Fruit fly (Drosophila melanogaster) whole organism, embryonic: Measurements from ENCODE around the gene SsRbeta.
A peak's percentile ranks its signal among the peaks of the same experiment; 100 is the strongest.

Source experiments
- Adf1 ChIP-seq: fragments of 200-800 bp; sonication (Bioruptor generic); IDR thresholded peaks from 2 replicates; pipeline ENCODE4 v1.3.6; 2022; ENCODE audit warnings: missing biosample characterization, missing genetic modification characterization
- CG10366 ChIP-seq: fragments of 200-800 bp; sonication (Bioruptor generic); IDR thresholded peaks from 2 replicates; pipeline ENCODE4 v1.3.6; 2022; ENCODE audit warnings: missing biosample characterization, missing genetic modification characterization
- CG10565 ChIP-seq: fragments of 200-800 bp; sonication (Bioruptor generic); optimal IDR thresholded peaks from 3 replicates; lab custom pipeline; 2016; ENCODE audit warnings: missing biosample characterization, mild to moderate bottlenecking, missing genetic modification characterization
- CG12299 ChIP-seq: fragments of 200-800 bp; sonication (Bioruptor generic); optimal IDR thresholded peaks from 2 replicates; lab custom pipeline; 2018; ENCODE audit warnings: missing biosample characterization, mild to moderate bottlenecking, missing genetic modification characterization
- CG13424 ChIP-seq: fragments of 200-800 bp; sonication (Bioruptor generic); optimal IDR thresholded peaks from 2 replicates; lab custom pipeline; 2019; ENCODE audit warnings: missing biosample characterization, mild to moderate bottlenecking, missing genetic modification characterization, moderate library complexity
- CG13624 ChIP-seq: fragments of 200-800 bp; sonication (Bioruptor generic); optimal IDR thresholded peaks from 2 replicates; lab custom pipeline; 2016; ENCODE audit warnings: missing biosample characterization, missing genetic modification characterization
- CG14050 ChIP-seq: fragments of 200-800 bp; sonication (Bioruptor generic); IDR thresholded peaks from 3 replicates; pipeline ENCODE4 v1.3.6; 2022; ENCODE audit warnings: missing biosample characterization, missing genetic modification characterization
- CG14441 ChIP-seq: fragments of 200-800 bp; sonication (Bioruptor generic); IDR thresholded peaks from 2 replicates; pipeline ENCODE4 v1.3.6; 2022; ENCODE audit warnings: missing biosample characterization, missing genetic modification characterization
- CG14710 ChIP-seq: fragments of 200-800 bp; sonication (Bioruptor generic); optimal IDR thresholded peaks from 3 replicates; lab custom pipeline; 2019; ENCODE audit warnings: missing biosample characterization, mild to moderate bottlenecking, missing genetic modification characterization, moderate library complexity
- CG14965 ChIP-seq: fragments of 200-800 bp; sonication (Bioruptor generic); optimal IDR thresholded peaks from 2 replicates; lab custom pipeline; 2016; ENCODE audit warnings: missing biosample characterization, missing genetic modification characterization, borderline replicate concordance
- CG17186 ChIP-seq: fragments of 200-800 bp; sonication (Bioruptor generic); optimal IDR thresholded peaks from 3 replicates; lab custom pipeline; 2017; ENCODE audit warnings: missing biosample characterization, missing genetic modification reagents, missing genetic modification characterization
- CG17385 ChIP-seq: fragments of 200-800 bp; sonication (Bioruptor generic); optimal IDR thresholded peaks from 3 replicates; lab custom pipeline; 2018; ENCODE audit warnings: missing biosample characterization, mild to moderate bottlenecking, missing genetic modification characterization
- CG18262 ChIP-seq: fragments of 200-800 bp; optimal IDR thresholded peaks from 3 replicates; lab custom pipeline; 2019; ENCODE audit warnings: missing biosample characterization, mild to moderate bottlenecking, missing genetic modification characterization, moderate library complexity
- CG2116 ChIP-seq: fragments of 200-800 bp; sonication (Bioruptor generic); optimal IDR thresholded peaks from 3 replicates; lab custom pipeline; 2018; ENCODE audit warnings: missing biosample characterization, mild to moderate bottlenecking, missing genetic modification characterization
- CG2202 ChIP-seq: fragments of 200-800 bp; sonication (Bioruptor generic); optimal IDR thresholded peaks from 2 replicates; lab custom pipeline; 2018; ENCODE audit warnings: missing biosample characterization, mild to moderate bottlenecking, missing genetic modification characterization
- CG30431 ChIP-seq: fragments of 200-800 bp; sonication (Bioruptor generic); optimal IDR thresholded peaks from 2 replicates; lab custom pipeline; 2017; ENCODE audit warnings: missing biosample characterization, missing genetic modification characterization
- CG31224 ChIP-seq: fragments of 200-800 bp; sonication (Bioruptor generic); IDR thresholded peaks from 2 replicates; pipeline ENCODE4 v1.3.6; 2022; ENCODE audit warnings: missing biosample characterization, missing genetic modification characterization
- CG31441 ChIP-seq: fragments of 200-800 bp; sonication (Bioruptor generic); IDR thresholded peaks from 2 replicates; pipeline ENCODE4 v1.3.6; 2022; ENCODE audit warnings: missing biosample characterization, missing genetic modification characterization
- CG32772 ChIP-seq: fragments of 200-800 bp; sonication (Bioruptor generic); IDR thresholded peaks from 2 replicates; pipeline ENCODE4 v1.3.6; 2022; ENCODE audit warnings: missing biosample characterization, missing genetic modification characterization
- CG4404 ChIP-seq: fragments of 200-800 bp; sonication (Bioruptor generic); IDR thresholded peaks from 2 replicates; pipeline ENCODE4 v1.3.6; 2022; ENCODE audit warnings: missing biosample characterization, missing genetic modification characterization
- CG6254 ChIP-seq: fragments of 200-800 bp; sonication (Bioruptor generic); optimal IDR thresholded peaks from 3 replicates; lab custom pipeline; 2017; ENCODE audit warnings: mild to moderate bottlenecking, missing biosample characterization, missing genetic modification reagents, missing genetic modification characterization
- CG7928 ChIP-seq: fragments of 200-800 bp; sonication (Bioruptor generic); optimal IDR thresholded peaks from 2 replicates; lab custom pipeline; 2017; ENCODE audit warnings: missing biosample characterization, mild to moderate bottlenecking, missing genetic modification characterization
- CG8388 ChIP-seq: fragments of 200-800 bp; sonication (Bioruptor generic); optimal IDR thresholded peaks from 2 replicates; lab custom pipeline; 2019; ENCODE audit warnings: missing biosample characterization, mild to moderate bottlenecking, missing genetic modification characterization, moderate library complexity
- CG8478 ChIP-seq: fragments of >200 bp; optimal IDR thresholded peaks from 2 replicates; lab custom pipeline; 2018
- CG9437 ChIP-seq: fragments of 200-800 bp; sonication (Bioruptor generic); optimal IDR thresholded peaks from 2 replicates; lab custom pipeline; 2018; ENCODE audit warnings: missing biosample characterization, mild to moderate bottlenecking, missing genetic modification characterization
- Dll ChIP-seq: fragments of 200-800 bp; sonication (Bioruptor generic); IDR thresholded peaks from 4 replicates; pipeline ENCODE4 v1.3.6; 2022; ENCODE audit warnings: missing biosample characterization, missing genetic modification characterization; ENCODE audit not compliant: partially characterized antibody
- Fer3 ChIP-seq: fragments of 200-800 bp; sonication (Bioruptor generic); optimal IDR thresholded peaks from 2 replicates; lab custom pipeline; 2018; ENCODE audit warnings: missing biosample characterization, mild to moderate bottlenecking, missing genetic modification characterization, moderate library complexity
- Lim3 ChIP-seq: fragments of 200-800 bp; sonication (Bioruptor generic); IDR thresholded peaks from 2 replicates; pipeline ENCODE4 v1.3.6; 2022; ENCODE audit warnings: missing biosample characterization, missing genetic modification characterization
- MBD-R2 ChIP-seq: fragments of 200-800 bp; sonication (Bioruptor generic); IDR thresholded peaks from 2 replicates; pipeline ENCODE4 v1.3.6; 2022; ENCODE audit warnings: missing biosample characterization, missing genetic modification characterization
- Myb ChIP-seq: fragments of 200-800 bp; sonication (Bioruptor generic); optimal IDR thresholded peaks from 2 replicates; lab custom pipeline; 2016; ENCODE audit warnings: missing biosample characterization, missing genetic modification characterization
- Nf-YB ChIP-seq: fragments of 200-800 bp; sonication (Bioruptor generic); optimal IDR thresholded peaks from 3 replicates; lab custom pipeline; 2019; ENCODE audit warnings: missing biosample characterization, mild to moderate bottlenecking, missing genetic modification characterization, moderate library complexity
- Optix ChIP-seq: fragments of 200-800 bp; sonication (Bioruptor generic); IDR thresholded peaks from 3 replicates; pipeline ENCODE4 v1.3.6; 2022; ENCODE audit warnings: missing biosample characterization, missing genetic modification characterization
- Xbp1 ChIP-seq: fragments of 200-800 bp; sonication (Bioruptor generic); optimal IDR thresholded peaks from 3 replicates; lab custom pipeline; 2016; ENCODE audit warnings: missing biosample characterization, mild to moderate bottlenecking, missing genetic modification characterization
- al ChIP-seq: fragments of 200-800 bp; sonication (Bioruptor generic); IDR thresholded peaks from 2 replicates; pipeline ENCODE4 v1.3.6; 2022; ENCODE audit warnings: missing biosample characterization, missing genetic modification characterization
- cas ChIP-seq: fragments of 200-800 bp; sonication (Bioruptor generic); IDR thresholded peaks from 2 replicates; pipeline ENCODE4 v1.3.6; 2022; ENCODE audit warnings: missing biosample characterization, missing genetic modification characterization
- chif ChIP-seq, 2 experiments: fragments of 200-800 bp; sonication (Bioruptor generic); optimal IDR thresholded peaks; 3 replicates each; lab custom pipeline; 2016; ENCODE audit warnings: missing biosample characterization in 2 of 2, missing genetic modification characterization in 2 of 2
- crol ChIP-seq: fragments of 200-800 bp; sonication (Bioruptor generic); IDR thresholded peaks from 2 replicates; pipeline ENCODE4 v1.3.6; 2022; ENCODE audit warnings: missing biosample characterization, missing genetic modification characterization
- dm ChIP-seq: fragments of 200-800 bp; sonication (Bioruptor generic); optimal IDR thresholded peaks from 3 replicates; lab custom pipeline; 2016; ENCODE audit warnings: missing biosample characterization, missing genetic modification characterization
- dmrt99B ChIP-seq: fragments of 200-800 bp; sonication (Bioruptor generic); optimal IDR thresholded peaks from 2 replicates; lab custom pipeline; 2018; ENCODE audit warnings: missing biosample characterization, mild to moderate bottlenecking, missing genetic modification characterization, moderate library complexity
- gem ChIP-seq: fragments of 200-800 bp; sonication (Bioruptor generic); optimal IDR thresholded peaks from 2 replicates; lab custom pipeline; 2019; ENCODE audit warnings: missing biosample characterization, mild to moderate bottlenecking, missing genetic modification characterization, moderate library complexity
- hkb ChIP-seq, 2 experiments: fragments of 200-800 bp in 1 of 2; fragments of >200 bp in 1 of 2; sonication (Bioruptor generic) in 1 of 2; IDR thresholded peaks in 1 of 2; optimal IDR thresholded peaks in 1 of 2; 2 replicates each; pipeline versions ENCODE4 v1.3.6 to Lab custom; 2017 to 2022; ENCODE audit warnings: missing biosample characterization in 1 of 2, missing genetic modification characterization in 1 of 2
- insv ChIP-seq, 2 experiments: fragments of 200-800 bp; sonication (Bioruptor generic); optimal IDR thresholded peaks; 3 replicates each; lab custom pipeline; 2016 to 2018; ENCODE audit warnings: missing biosample characterization in 2 of 2, missing genetic modification characterization in 2 of 2
- mirr ChIP-seq: fragments of 200-800 bp; sonication (Bioruptor generic); optimal IDR thresholded peaks from 3 replicates; lab custom pipeline; 2018; ENCODE audit warnings: missing biosample characterization, mild to moderate bottlenecking, missing genetic modification characterization
- sc ChIP-seq, 3 experiments: fragments of >200 bp in 2 of 3; fragments of 200-800 bp in 1 of 3; sonication (Bioruptor generic) in 1 of 3; optimal IDR thresholded peaks; 2 replicates in 2 of 3; 3 replicates in 1 of 3; lab custom pipeline; 2017; ENCODE audit warnings: mild to moderate bottlenecking in 1 of 3, missing biosample characterization in 1 of 3, missing genetic modification characterization in 1 of 3, missing genetic modification reagents in 1 of 3
- slp2 ChIP-seq: fragments of 200-800 bp; sonication (Bioruptor generic); optimal IDR thresholded peaks from 2 replicates; lab custom pipeline; 2016; ENCODE audit warnings: missing biosample characterization, missing genetic modification characterization
- so ChIP-seq: fragments of 200-800 bp; sonication (Bioruptor generic); IDR thresholded peaks from 3 replicates; pipeline ENCODE4 v1.3.6; 2022; ENCODE audit warnings: missing biosample characterization, missing genetic modification characterization
- stwl ChIP-seq: fragments of 200-800 bp; sonication (Bioruptor generic); optimal IDR thresholded peaks from 3 replicates; lab custom pipeline; 2018; ENCODE audit warnings: missing biosample characterization, mild to moderate bottlenecking, missing genetic modification characterization, moderate library complexity
- tio ChIP-seq: fragments of 200-800 bp; sonication (Bioruptor generic); optimal IDR thresholded peaks from 2 replicates; lab custom pipeline; 2017; ENCODE audit warnings: missing biosample characterization, missing genetic modification characterization, inconsistent platforms
- tna ChIP-seq: fragments of 200-800 bp; sonication (Bioruptor generic); IDR thresholded peaks from 2 replicates; pipeline ENCODE4 v1.3.6; 2022; ENCODE audit warnings: missing biosample characterization, missing genetic modification characterization; ENCODE audit not compliant: partially characterized antibody
- unpg ChIP-seq: fragments of 200-800 bp; sonication (Bioruptor generic); optimal IDR thresholded peaks from 3 replicates; lab custom pipeline; 2018; ENCODE audit warnings: missing biosample characterization, mild to moderate bottlenecking, missing genetic modification characterization, moderate library complexity

The SsRbeta gene

DNA sequence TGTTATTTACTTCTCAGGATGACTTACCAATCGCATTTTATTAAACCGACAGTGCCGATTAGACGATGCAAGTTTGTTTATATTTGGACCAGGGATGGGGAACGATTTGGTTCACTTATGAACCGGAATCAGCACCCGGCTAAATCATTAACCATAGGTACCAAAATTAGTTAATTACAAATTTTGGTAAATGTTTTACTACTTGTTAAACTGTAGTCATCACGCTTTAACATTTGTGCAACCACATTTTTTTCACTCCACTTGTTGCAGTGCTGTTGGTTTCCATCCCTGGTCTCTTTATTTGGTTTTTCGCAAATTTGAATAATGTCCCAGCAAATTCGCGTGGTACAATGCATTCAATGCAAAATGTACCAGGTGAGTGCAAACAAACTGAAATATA is 23.9 kb upstream of the SsRbeta start, which contains the start of the genes IntS9 and CG43295 (continued):
- TF ChIP-seq CG12299 (tag; lab: Kevin White, UChicago) (peak; percentile 39), CG14965 (no peak), al (GFP tag; lab: Robert Waterston, UW) (peak; percentile 80), tio (GFP tag; lab: Kevin White, UChicago) (peak; percentile 77), mirr (GFP tag; lab: Kevin White, UChicago) (no peak), slp2 (GFP tag; lab: Kevin White, UChicago) (peak; percentile 81), Myb (GFP tag; lab: Kevin White, UChicago) (peak; percentile 70), Fer3 (peak; percentile 74), CG10366 (GFP tag; lab: Robert Waterston, UW) (peak; percentile 79), CG2202 (tag; lab: Kevin White, UChicago) (peak; percentile 55), chif (GFP tag; optimal IDR thresholded peaks at IDR 0.05; lab: Kevin White, UChicago) (peak; percentile 79 to 85), CG17186 (peak; percentile 54), tna (GFP tag; lab: Robert Waterston, UW) (no peak), CG14050 (GFP tag; lab: Robert Waterston, UW) (peak; percentile 79), CG31224 (GFP tag; lab: Robert Waterston, UW) (peak; percentile 60), CG14710 (tag; lab: Kevin White, UChicago) (peak; percentile 83), Xbp1 (GFP tag; lab: Kevin White, UChicago) (peak; percentile 90), CG7928 (GFP tag; lab: Kevin White, UChicago) (peak; percentile 96), sc (optimal IDR thresholded peaks at IDR 0.05; lab: Kevin White, UChicago) (no peak), sc (GFP tag; optimal IDR thresholded peaks at IDR 0.05; lab: Kevin White, UChicago) (peak; percentile 55), Dll (GFP tag; lab: Robert Waterston, UW) (0 out of 4 replicates have a peak, but pooled peaks have one; percentile 25), CG9437 (GFP tag; lab: Kevin White, UChicago) (peak; percentile 42), so (GFP tag; lab: Robert Waterston, UW) (peak; percentile 69; the same call in 2 of the 3 replicates), dmrt99B (no peak), CG14441 (peak; percentile 89), Nf-YB (GFP tag; lab: Kevin White, UChicago) (no peak), CG8478 (lab: Kevin White, UChicago) (no peak), CG8388 (GFP tag; lab: Kevin White, UChicago) (peak; percentile 79), stwl (tag; lab: Kevin White, UChicago) (peak; percentile 56), Adf1 (no peak; the same call in 1 of the 2 replicates), insv (GFP tag; optimal IDR thresholded peaks at IDR 0.05; lab: Kevin White, UChicago) (no peak), CG17385 (GFP tag; lab: Kevin White, UChicago) (peak; percentile 69), MBD-R2 (GFP tag; lab: Robert Waterston, UW) (peak; percentile 94), CG13424 (tag; lab: Kevin White, UChicago) (peak; percentile 78), cas (GFP tag; lab: Robert Waterston, UW) (peak; percentile 74; the same call in 1 of the 2 replicates), CG2116 (peak; percentile 67), Optix (GFP tag; lab: Robert Waterston, UW) (peak; percentile 82), unpg (GFP tag; lab: Kevin White, UChicago) (no peak), CG30431 (GFP tag; lab: Kevin White, UChicago) (peak; percentile 75), gem (tag; lab: Kevin White, UChicago) (no peak), hkb (optimal IDR thresholded peaks at IDR 0.05; lab: Kevin White, UChicago) (no peak), hkb (GFP tag; IDR thresholded peaks at IDR 0.05; lab: Robert Waterston, UW) (peak; percentile 89), CG18262 (tag; lab: Kevin White, UChicago) (peak; percentile 79), CG4404 (peak; percentile 77), CG32772 (GFP tag; lab: Robert Waterston, UW) (peak; percentile 77), CG31441 (no peak), Lim3 (GFP tag; lab: Robert Waterston, UW) (no peak), CG10565 (GFP tag; lab: Kevin White, UChicago) (peak; percentile 31), dm (GFP tag; lab: Kevin White, UChicago) (peak; percentile 74), CG6254 (peak; percentile 47), crol (0 out of 2 replicates have a peak, but pooled peaks have one; percentile 17), CG13624 (peak; percentile 77)
